Worm (Caenorhabditis elegans): ENCODE results near the gene C31H2.3.

Gene C31H2.3

DNA sequence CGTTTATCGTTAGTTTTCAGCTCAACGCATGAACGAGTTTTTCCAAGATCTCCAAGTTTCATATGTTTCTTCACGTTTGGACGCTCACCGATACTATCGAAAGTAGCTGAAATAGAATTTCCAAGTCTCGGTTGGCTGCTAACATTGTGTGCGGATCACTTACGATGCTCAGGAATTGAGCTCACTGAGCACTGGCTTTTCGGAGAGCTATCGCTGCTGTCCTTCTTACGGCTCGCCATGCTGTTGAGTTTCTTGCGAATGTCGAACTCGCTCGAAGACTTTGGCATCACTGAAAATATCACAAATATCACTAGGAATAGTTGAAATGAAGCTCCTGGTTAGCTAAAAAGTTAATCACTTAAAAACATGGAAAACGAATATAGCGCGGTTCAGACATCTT is 2.3 kb downstream of the C31H2.3 start:
- TF ChIP-seq hmg-11 (tag; optimal IDR thresholded peaks at IDR 0.05), result no peak
- no peak for TF ChIP-seq nhr-28 (tag; optimal IDR thresholded peaks at IDR 0.05)
- no peak for TF ChIP-seq jun-1 (tag; optimal IDR thresholded peaks at IDR 0.05)

DNA sequence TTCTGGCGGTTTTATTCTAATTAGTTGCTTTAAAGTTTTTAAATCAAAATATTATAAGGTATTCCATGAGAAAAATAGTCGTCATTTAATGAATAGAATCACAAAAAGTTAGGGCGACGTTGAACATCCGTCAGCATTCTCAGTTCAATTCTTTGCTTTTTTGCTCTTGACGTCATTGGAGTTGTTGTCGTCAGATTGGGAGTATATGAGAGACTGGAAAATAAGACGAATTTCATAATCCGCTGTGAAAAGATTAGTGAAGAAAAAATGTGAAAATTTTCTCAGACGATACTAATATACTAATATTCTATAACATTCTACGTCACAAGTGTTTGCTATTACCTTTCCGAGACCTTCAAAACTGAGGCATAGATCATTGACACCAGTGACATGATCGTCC is 2.8 kb downstream of the C31H2.3 start:
- TF ChIP-seq fkh-2 (tag; optimal IDR thresholded peaks at IDR 0.05), result no peak
- TF ChIP-seq fos-1 (tag; optimal IDR thresholded peaks at IDR 0.05), result no peak
- no peak for TF ChIP-seq egl-27 (tag; optimal IDR thresholded peaks at IDR 0.05)
- TF ChIP-seq elt-1 (tag; optimal IDR thresholded peaks at IDR 0.05), result no peak
- no peak for TF ChIP-seq eor-1 (tag; optimal IDR thresholded peaks at IDR 0.05)
- no peak for TF ChIP-seq unc-62 (GFP tag; optimal IDR thresholded peaks at IDR 0.05)
- TF ChIP-seq sea-2 (GFP tag; optimal IDR thresholded peaks at IDR 0.05), result no peak
- TF ChIP-seq ZK546.5 (tag; optimal IDR thresholded peaks at IDR 0.05), result no peak
- no peak for TF ChIP-seq ceh-82 (tag; optimal IDR thresholded peaks at IDR 0.05)
- TF ChIP-seq lin-15B (tag; optimal IDR thresholded peaks at IDR 0.05), result no peak

DNA sequence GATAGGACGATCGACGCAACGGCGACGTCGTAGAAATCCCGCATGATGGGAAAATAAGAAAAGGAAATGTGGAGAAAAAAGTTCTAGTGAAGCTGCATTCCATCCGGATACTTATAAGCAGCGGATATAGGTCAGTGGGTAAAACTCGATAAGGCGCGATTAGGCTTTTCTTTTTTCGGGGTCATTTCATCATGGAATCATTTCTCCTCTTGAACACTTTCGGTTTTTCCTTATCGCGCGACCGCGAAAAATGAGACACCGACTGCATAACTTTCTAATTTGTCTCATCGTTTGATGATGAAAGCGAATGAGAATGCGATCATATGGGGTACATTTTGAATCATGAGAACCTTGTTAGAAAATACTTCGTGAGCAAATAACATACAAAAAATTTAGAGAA is 3.8 kb downstream of the C31H2.3 start, which contains the start of gene dpy-8:
Gene dpy-8, minus strand, starts transcription at position 88 of the 400 bp plus-strand sequence.
- TF ChIP-seq nhr-23 (tag; optimal IDR thresholded peaks at IDR 0.05) (peak; percentile 84), lin-39 (tag; optimal IDR thresholded peaks at IDR 0.05) (no peak), eor-1 (tag; optimal IDR thresholded peaks at IDR 0.05) (no peak), pqm-1 (tag; optimal IDR thresholded peaks at IDR 0.05) (no peak), aly-2 (tag; optimal IDR thresholded peaks at IDR 0.05) (no peak), nhr-25 (tag; optimal IDR thresholded peaks at IDR 0.05) (no peak), ztf-4 (tag; optimal IDR thresholded peaks at IDR 0.05) (no peak)

DNA sequence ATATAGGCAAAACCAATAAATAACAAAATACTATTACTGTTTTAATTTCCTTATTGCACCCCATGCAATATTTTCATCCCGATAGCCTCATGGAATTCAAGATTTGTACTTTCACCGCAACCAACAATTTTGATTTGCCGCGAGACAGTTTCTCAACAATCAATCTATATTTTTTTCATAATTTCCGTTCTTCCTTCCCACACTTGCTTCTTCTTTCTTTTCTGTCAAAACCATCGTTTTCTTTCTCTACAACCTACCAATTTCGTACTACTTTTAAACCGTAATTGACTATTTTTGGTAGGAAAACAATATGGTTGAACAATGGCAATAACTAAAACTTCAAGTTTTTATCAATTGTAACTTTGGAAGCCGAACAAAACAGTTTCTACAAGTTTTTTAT is 6.3 kb downstream of the C31H2.3 start, which contains the start of gene C31H2.14:
Gene C31H2.14, plus strand, starts transcription at position 301 of the 400 bp plus-strand sequence.
- TF ChIP-seq nhr-12 (tag; optimal IDR thresholded peaks at IDR 0.05), result no peak
- no peak for TF ChIP-seq lin-39 (tag; optimal IDR thresholded peaks at IDR 0.05)
- no peak for TF ChIP-seq mml-1 (tag; optimal IDR thresholded peaks at IDR 0.05)
- no peak for TF ChIP-seq elt-3 (tag; optimal IDR thresholded peaks at IDR 0.05)
- peak; percentile 49 for TF ChIP-seq nhr-43 (tag; optimal IDR thresholded peaks at IDR 0.05; ENCODE audit: poor library complexity, severe bottlenecking)
- TF ChIP-seq nhr-23 (tag; optimal IDR thresholded peaks at IDR 0.05), result peak; percentile 75

DNA sequence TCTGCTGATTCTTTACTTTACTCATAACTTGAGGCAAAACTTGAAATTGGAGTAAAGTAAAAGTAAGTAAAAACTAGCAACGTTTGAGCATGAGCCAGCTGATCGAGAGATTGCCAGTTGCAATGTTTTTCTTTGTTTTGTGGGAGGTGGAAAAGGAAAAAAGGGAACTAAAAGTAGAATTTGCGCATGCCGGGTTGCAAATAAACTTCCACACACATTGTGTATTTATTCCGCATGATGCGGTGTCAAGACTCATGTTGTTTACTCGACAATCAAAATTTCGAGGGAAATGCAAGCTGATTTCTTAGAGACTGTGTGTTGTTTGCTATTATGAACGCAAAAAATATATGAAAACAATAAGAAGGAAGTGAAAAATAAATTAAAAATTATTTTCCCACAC is 11.8 kb downstream of the C31H2.3 start:
- TF ChIP-seq eor-1 (tag; optimal IDR thresholded peaks at IDR 0.05) (no peak), pha-4 (tag; optimal IDR thresholded peaks at IDR 0.05) (peak; percentile 88)

DNA sequence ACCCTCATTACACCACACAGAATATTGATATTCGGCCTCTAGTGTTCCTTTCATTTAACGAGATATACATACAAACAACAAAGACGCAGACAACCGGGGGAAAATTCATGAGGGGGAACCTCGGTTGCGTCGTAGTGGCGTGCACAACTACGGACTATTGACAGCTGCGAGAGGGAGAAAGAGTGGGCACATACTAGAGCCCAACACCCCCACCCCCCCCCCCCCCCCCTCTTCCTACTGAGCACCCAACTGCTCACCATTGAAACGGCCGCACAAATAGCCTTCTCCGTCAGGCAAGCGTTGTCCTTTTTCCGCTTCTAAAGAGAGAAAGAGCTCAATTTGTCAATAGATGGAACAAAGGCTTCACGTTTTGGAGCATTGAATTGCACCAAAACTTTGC is 14.0 kb downstream of the C31H2.3 start:
- peak; percentile 76 for TF ChIP-seq hmg-11 (tag; optimal IDR thresholded peaks at IDR 0.05)
- no peak for TF ChIP-seq mdl-1 (tag; optimal IDR thresholded peaks at IDR 0.05)
- TF ChIP-seq skn-1 (tag; optimal IDR thresholded peaks at IDR 0.05), result no peak
- peak; percentile 43 for TF ChIP-seq nfya-1 (tag; optimal IDR thresholded peaks at IDR 0.05; ENCODE audit: insufficient read depth)

DNA sequence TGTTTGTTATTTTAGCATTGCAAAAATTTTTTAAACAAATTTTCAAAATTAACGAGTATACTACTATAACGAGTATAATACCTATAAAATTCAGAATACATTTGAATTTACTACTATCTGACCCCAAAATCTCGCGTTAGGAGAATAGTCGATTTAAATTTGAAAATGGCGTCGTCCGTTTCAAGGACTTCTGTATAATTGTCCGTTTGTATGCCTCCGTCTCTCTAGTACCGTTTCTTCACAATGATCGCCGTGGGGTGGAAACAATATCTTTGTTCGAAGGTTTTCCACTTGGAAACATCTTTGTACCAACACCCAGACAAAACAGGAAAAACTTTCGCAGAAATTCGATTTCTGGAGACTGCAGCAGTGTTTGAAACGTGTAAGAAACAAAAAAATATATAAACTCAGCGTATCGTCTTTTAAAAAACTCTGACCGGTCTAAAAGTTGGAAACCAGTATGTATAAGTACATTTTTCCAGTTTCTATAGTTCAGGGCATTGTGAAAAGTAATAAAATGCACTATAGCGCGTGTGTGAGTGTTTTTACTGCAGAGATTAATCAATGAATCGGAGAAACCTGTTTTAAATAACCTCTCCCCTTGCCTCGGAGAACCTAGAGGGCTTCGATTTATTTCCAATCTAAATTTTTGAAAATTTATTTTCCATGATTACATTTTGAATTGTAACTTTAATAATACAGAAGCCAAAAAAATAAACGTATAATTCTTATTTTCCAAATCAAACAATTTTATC is 16.3 kb downstream of the C31H2.3 start:
- no peak for TF ChIP-seq elt-2 (tag; optimal IDR thresholded peaks at IDR 0.05)
- no peak for TF ChIP-seq ama-1 (optimal IDR thresholded peaks at IDR 0.05)
- TF ChIP-seq nfya-1 (tag; optimal IDR thresholded peaks at IDR 0.05; ENCODE audit: insufficient read depth), result no peak
- no peak for TF ChIP-seq fos-1 (tag; optimal IDR thresholded peaks at IDR 0.05)
- no peak for TF ChIP-seq nhr-237 (tag; optimal IDR thresholded peaks at IDR 0.05)
- peak; percentile 57 for TF ChIP-seq nhr-25 (tag; optimal IDR thresholded peaks at IDR 0.05)
- TF ChIP-seq nhr-76 (tag; optimal IDR thresholded peaks at IDR 0.05), result no peak
- no peak for TF ChIP-seq jun-1 (tag; optimal IDR thresholded peaks at IDR 0.05)
- no peak for TF ChIP-seq nhr-28 (tag; optimal IDR thresholded peaks at IDR 0.05)
- no peak for TF ChIP-seq nhr-43 (tag; optimal IDR thresholded peaks at IDR 0.05; ENCODE audit: poor library complexity, severe bottlenecking)
- no peak for TF ChIP-seq egl-27 (tag; optimal IDR thresholded peaks at IDR 0.05)
- peak; percentile 8 for TF ChIP-seq elt-1 (tag; optimal IDR thresholded peaks at IDR 0.05)
